Fruit fly (Drosophila melanogaster) Kc167 (cell line): ENCODE data around the gene CG16781.

Source experiments
- Myc ChIP-seq: fragments of >200 bp; optimal IDR thresholded peaks from 2 replicates; lab custom pipeline; 2017; ENCODE audit warnings: missing external identifiers
- insv ChIP-seq: fragments of >200 bp; optimal IDR thresholded peaks from 3 replicates; lab custom pipeline; 2018; ENCODE audit warnings: missing external identifiers
- psq ChIP-seq: fragments of >200 bp; optimal IDR thresholded peaks from 2 replicates; lab custom pipeline; 2017; ENCODE audit warnings: missing external identifiers
- ttk ChIP-seq: sonication (Bioruptor generic); optimal IDR thresholded peaks from 2 replicates; lab custom pipeline; 2017; ENCODE audit warnings: missing external identifiers

dm6 chrX:3412855-3413254 lies 51.0 kb downstream of the CG16781 start:
- TF ChIP-seq Myc (lab: Kevin White, UChicago) (no peak), psq (no peak), ttk (lab: Kevin White, UChicago) (no peak), insv (lab: Kevin White, UChicago) (no peak)
